Worm (Caenorhabditis elegans) whole organism, L4 larva: Measurements from ENCODE around the gene rbmx-2.

Source experiments
- Y5F2A.4 ChIP-seq: fragments of 200-800 bp; sonication (Bioruptor generic); optimal IDR thresholded peaks from 2 replicates; lab custom pipeline; 2018; ENCODE audit warnings: mild to moderate bottlenecking, missing genetic modification characterization, missing compliant biosample characterization
- ama-1 ChIP-seq: fragments of 150-350 bp; optimal IDR thresholded peaks from 2 replicates; lab custom pipeline; 2014; ENCODE audit warnings: inconsistent platforms, mixed read lengths
- egl-27 ChIP-seq: sonication (generic microtip); optimal IDR thresholded peaks from 3 replicates; lab custom pipeline; 2017; ENCODE audit warnings: missing biosample characterization, missing genetic modification reagents, missing genetic modification characterization
- lsy-2 ChIP-seq, 2 experiments: fragments of 150-350 bp in 1 of 2; sonication (generic microtip) in 1 of 2; optimal IDR thresholded peaks; 2 replicates each; lab custom pipeline; 2014 to 2017; ENCODE audit warnings: missing biosample characterization in 2 of 2, missing genetic modification characterization in 2 of 2
- nhr-11 ChIP-seq: fragments of 150-350 bp; optimal IDR thresholded peaks from 2 replicates; lab custom pipeline; 2014; ENCODE audit warnings: missing biosample characterization, missing genetic modification characterization
- nhr-76 ChIP-seq: fragments of 150-350 bp; optimal IDR thresholded peaks from 2 replicates; lab custom pipeline; 2014; ENCODE audit warnings: missing biosample characterization, missing genetic modification characterization
- unc-39 ChIP-seq: sonication (generic microtip); optimal IDR thresholded peaks from 2 replicates; lab custom pipeline; 2017; ENCODE audit warnings: missing biosample characterization, missing genetic modification characterization
- unc-62 ChIP-seq, 3 experiments: fragments of 150-350 bp in 1 of 3; sonication (generic microtip); optimal IDR thresholded peaks in 2 of 3; peaks in 1 of 3; 1 replicate in 1 of 3; 2 replicates in 2 of 3; lab custom pipeline; 2014 to 2017; ENCODE audit warnings: missing biosample characterization in 3 of 3, missing genetic modification characterization in 3 of 3, missing genetic modification reagents in 3 of 3, missing genotype in 1 of 3

- TF ChIP-seq unc-62 (GFP tag; optimal IDR thresholded peaks at IDR 0.05 in 1 of 2; lab: Kevin White, UChicago) (no peak), unc-62 (tag; optimal IDR thresholded peaks at IDR 0.05; lab: Kevin White, UChicago) (no peak), nhr-11 (no peak), Y5F2A.4 (GFP tag; lab: Kevin White, UChicago) (no peak), nhr-76 (tag; lab: Kevin White, UChicago) (no peak), egl-27 (tag; lab: Kevin White, UChicago) (no peak), unc-39 (tag; lab: Kevin White, UChicago) (no peak), lsy-2 (tag; optimal IDR thresholded peaks at IDR 0.05; lab: Kevin White, UChicago) (no peak), ama-1 (lab: Kevin White, UChicago) (no peak)
Measured at ce11 chrII:6148369-6148768, 48.4 kb downstream of the rbmx-2 start.
